Worm (Caenorhabditis elegans): Measurements from ENCODE around the gene R02D5.1.

The R02D5.1 gene

DNA sequence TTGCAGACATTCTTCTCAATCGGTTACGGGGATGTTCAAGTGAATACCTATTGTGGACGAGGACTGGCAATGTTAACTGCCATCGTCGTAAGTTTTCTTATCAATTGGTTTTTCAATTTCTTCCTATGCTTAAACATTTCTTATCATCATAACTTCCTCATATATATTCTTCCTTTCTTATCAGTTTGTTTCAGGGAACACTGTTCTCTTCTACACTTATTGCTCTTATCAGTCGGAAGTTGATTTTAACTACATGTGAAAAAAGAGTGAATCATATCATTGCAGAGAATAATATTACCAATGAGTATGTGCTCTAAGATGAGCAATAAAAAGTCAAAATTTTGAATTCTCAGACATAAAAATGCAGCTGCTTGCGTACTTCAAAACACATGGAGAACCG is 34.1 kb downstream of the R02D5.1 start:
- TF ChIP-seq zip-5 (tag; optimal IDR thresholded peaks at IDR 0.05) = no peak
- TF ChIP-seq elt-2 (tag; optimal IDR thresholded peaks at IDR 0.05) = peak; percentile 96
- no peak for TF ChIP-seq ceh-6 (GFP tag; optimal IDR thresholded peaks at IDR 0.05)

DNA sequence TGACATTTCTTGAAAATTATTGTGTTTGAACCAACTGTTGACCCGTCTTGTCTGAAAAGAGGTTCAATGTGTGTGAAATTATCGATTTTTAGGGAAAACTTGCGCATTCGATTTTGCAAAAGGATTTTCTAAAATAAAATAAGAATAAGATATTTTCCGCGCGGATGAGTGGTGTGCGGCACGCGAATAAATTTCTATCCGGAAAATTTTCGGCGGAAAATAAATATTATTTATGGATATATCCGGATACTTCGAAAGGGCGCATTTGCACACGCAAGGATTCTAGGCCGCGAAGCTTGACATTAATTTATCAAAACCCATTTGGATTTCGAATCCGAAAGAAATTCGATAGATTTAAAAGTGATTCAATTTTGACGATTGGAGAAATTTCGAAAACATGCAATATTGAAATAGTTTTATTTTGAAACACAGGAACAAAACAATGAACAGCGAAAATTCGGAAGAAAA is 37.8 kb downstream of the R02D5.1 start, which contains the start of gene rike-1:
Gene rike-1, minus strand, starts transcription at position 51 of the 468 bp plus-strand sequence.
- TF ChIP-seq ceh-31 (tag; optimal IDR thresholded peaks at IDR 0.05) (peak; percentile 50), unc-55 (GFP tag; optimal IDR thresholded peaks at IDR 0.05) (no peak), ets-4 (tag; optimal IDR thresholded peaks at IDR 0.05) (peak; percentile 52), sox-4 (tag; optimal IDR thresholded peaks at IDR 0.05) (no peak), ceh-2 (tag; optimal IDR thresholded peaks at IDR 0.05) (peak; percentile 59), ceh-22 (tag; optimal IDR thresholded peaks at IDR 0.05) (no peak), unc-86 (tag; optimal IDR thresholded peaks at IDR 0.05) (no peak), ceh-14 (tag; optimal IDR thresholded peaks at IDR 0.05) (peak; percentile 15), unc-42 (tag; optimal IDR thresholded peaks at IDR 0.05) (peak; percentile 49), ztf-16 (tag; optimal IDR thresholded peaks at IDR 0.05) (peak; percentile 61)

DNA sequence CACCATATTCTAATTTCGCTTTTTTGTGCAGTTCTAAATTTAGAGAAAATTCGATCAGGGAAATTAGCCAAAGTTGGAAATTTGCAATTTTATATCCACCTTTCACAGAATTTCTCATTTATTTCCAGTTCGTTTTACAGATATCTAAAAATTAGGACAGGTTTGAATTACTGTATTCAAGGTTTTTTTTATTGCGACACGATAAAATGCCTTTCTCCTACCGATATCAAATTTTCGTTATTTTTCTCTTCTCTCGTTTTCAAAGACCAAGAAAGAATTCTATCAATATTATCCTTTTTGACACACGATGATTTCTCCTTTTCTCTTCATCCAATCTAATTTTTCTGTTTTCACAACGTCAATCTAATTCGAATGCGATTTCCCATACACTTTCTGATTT is 38.5 kb downstream of the R02D5.1 start, which contains the start of gene C53A5.13:
Gene C53A5.13, plus strand, starts transcription at position 301 of the 400 bp plus-strand sequence.
- no peak for TF ChIP-seq pag-3 (tag; optimal IDR thresholded peaks at IDR 0.05; ENCODE audit: borderline replicate concordance)
- TF ChIP-seq rnt-1 (tag; optimal IDR thresholded peaks at IDR 0.05) = no peak
- TF ChIP-seq ceh-19 (GFP tag; optimal IDR thresholded peaks at IDR 0.05) = no peak
- no peak for TF ChIP-seq Y22D7AL.16 (tag; optimal IDR thresholded peaks at IDR 0.05)
- TF ChIP-seq hlh-30 (tag; optimal IDR thresholded peaks at IDR 0.05; ENCODE audit: insufficient read depth) = no peak
- no peak for TF ChIP-seq sdc-2 (tag; optimal IDR thresholded peaks at IDR 0.05)
- TF ChIP-seq dmd-4 (tag; optimal IDR thresholded peaks at IDR 0.05; ENCODE audit: borderline replicate concordance) = no peak
- TF ChIP-seq unc-42 (tag; optimal IDR thresholded peaks at IDR 0.05) = no peak
- no peak for TF ChIP-seq elt-4 (tag; optimal IDR thresholded peaks at IDR 0.05)
- no peak for TF ChIP-seq ceh-9 (tag; optimal IDR thresholded peaks at IDR 0.05)

DNA sequence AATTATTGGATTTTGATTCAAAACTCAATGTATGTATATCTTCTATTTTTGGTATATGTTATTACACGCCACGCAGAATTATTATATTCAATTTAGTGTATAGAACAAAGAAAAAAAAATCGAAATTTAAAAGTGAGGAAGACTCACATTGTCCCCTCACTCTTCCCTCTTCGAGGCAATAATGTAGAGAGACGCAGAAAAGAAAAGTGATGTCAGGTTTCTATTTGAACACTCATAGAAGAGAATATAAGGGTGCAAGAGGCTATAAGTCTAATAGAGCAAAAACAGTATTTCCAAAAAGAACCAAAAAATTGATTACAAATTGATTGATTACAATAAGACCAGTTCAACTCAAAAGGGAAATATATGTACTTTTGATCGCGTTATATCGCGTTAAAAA is 40.5 kb downstream of the R02D5.1 start:
- TF ChIP-seq ceh-34 (tag; optimal IDR thresholded peaks at IDR 0.05) (peak; percentile 66), nfya-1 (tag; optimal IDR thresholded peaks at IDR 0.05) (no peak)

DNA sequence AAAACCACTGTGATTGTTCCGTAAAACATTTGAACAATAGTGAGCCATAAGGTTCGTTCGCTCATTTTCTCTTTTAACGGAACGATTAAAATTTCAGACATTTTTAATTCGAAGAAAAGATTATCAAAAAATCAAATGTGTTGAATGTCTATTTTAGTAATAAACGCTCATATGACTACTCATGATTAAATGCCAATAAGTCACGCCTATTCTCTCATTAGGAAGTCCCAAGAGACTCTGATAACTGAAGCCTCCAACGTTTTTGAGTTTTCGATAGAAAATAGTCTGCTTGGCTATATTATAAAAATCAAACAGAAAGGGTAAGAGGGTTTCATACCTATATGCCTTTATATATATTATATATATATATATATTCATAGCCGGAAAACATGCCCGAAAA is 48.1 kb downstream of the R02D5.1 start, which contains the start of gene srg-47:
Gene srg-47, minus strand, starts transcription at position 101 of the 400 bp plus-strand sequence.
- TF ChIP-seq ceh-18 (tag; optimal IDR thresholded peaks at IDR 0.05) (no peak), ceh-14 (tag; optimal IDR thresholded peaks at IDR 0.05) (no peak), tbx-2 (tag; optimal IDR thresholded peaks at IDR 0.05) (no peak), hlh-8 (tag; optimal IDR thresholded peaks at IDR 0.05) (no peak), zip-5 (tag; optimal IDR thresholded peaks at IDR 0.05) (no peak)

DNA sequence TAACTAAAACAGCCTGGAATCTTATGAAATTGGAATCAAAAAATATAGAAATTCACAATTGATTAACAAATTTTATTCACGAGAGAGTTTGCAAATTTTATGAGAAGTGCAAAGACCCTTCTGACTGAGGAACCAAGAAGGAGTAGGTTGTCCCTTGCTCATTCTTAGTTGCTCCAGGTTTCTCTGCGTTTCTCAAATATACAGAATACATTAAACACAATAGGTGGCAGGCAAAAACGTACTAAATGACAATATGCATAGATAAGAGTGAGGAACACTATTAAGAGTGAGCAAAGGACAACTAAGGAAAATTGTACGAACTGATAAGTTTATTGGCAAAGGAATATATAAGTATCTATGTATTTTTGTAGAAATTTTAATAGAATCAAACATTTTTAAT is 50.7 kb downstream of the R02D5.1 start, which contains the start of gene C53A5.9:
Gene C53A5.9, minus strand, starts transcription at position 101 of the 400 bp plus-strand sequence.
- TF ChIP-seq hlh-13 (GFP tag; optimal IDR thresholded peaks at IDR 0.05) (no peak), ceh-30 (tag; optimal IDR thresholded peaks at IDR 0.05) (no peak), ref-2 (tag; optimal IDR thresholded peaks at IDR 0.05) (no peak), elt-4 (tag; optimal IDR thresholded peaks at IDR 0.05) (no peak), hlh-6 (tag; optimal IDR thresholded peaks at IDR 0.05) (no peak), fkh-6 (tag; optimal IDR thresholded peaks at IDR 0.05) (no peak), rnt-1 (tag; optimal IDR thresholded peaks at IDR 0.05) (no peak), nhr-232 (tag; optimal IDR thresholded peaks at IDR 0.05) (no peak), odd-2 (tag; optimal IDR thresholded peaks at IDR 0.05) (no peak), eyg-1 (tag; optimal IDR thresholded peaks at IDR 0.05) (no peak)

All from whole organism, late embryonic.